Fruit fly (Drosophila melanogaster) whole organism, embryonic: Measurements from ENCODE around the gene CG7094.
A peak's percentile ranks its signal among the peaks of the same experiment; 100 is the strongest.

ENCODE experiments used
- Adf1 ChIP-seq: fragments of 200-800 bp; sonication (Bioruptor generic); IDR thresholded peaks from 2 replicates; pipeline ENCODE4 v1.3.6; 2022; ENCODE audit warnings: missing biosample characterization, missing genetic modification characterization
- CG10321 ChIP-seq: fragments of 200-800 bp; sonication (Bioruptor generic); IDR thresholded peaks from 2 replicates; pipeline ENCODE4 v1.3.6; 2022; ENCODE audit warnings: missing biosample characterization, missing genetic modification characterization
- CG11696 ChIP-seq: fragments of 200-800 bp; sonication (Bioruptor generic); IDR thresholded peaks from 2 replicates; pipeline ENCODE4 v1.3.6; 2022; ENCODE audit warnings: missing biosample characterization, missing genetic modification characterization
- CG13123 ChIP-seq: fragments of 200-800 bp; sonication (Bioruptor generic); optimal IDR thresholded peaks from 2 replicates; lab custom pipeline; 2016; ENCODE audit warnings: missing biosample characterization, missing genetic modification characterization
- CG13287 ChIP-seq: fragments of 200-800 bp; sonication (Bioruptor generic); IDR thresholded peaks from 2 replicates; pipeline ENCODE4 v1.3.6; 2022; ENCODE audit warnings: missing biosample characterization, missing genetic modification characterization; ENCODE audit not compliant: partially characterized antibody
- CG14710 ChIP-seq: fragments of 200-800 bp; sonication (Bioruptor generic); optimal IDR thresholded peaks from 3 replicates; lab custom pipeline; 2019; ENCODE audit warnings: missing biosample characterization, mild to moderate bottlenecking, missing genetic modification characterization, moderate library complexity
- CG15073 ChIP-seq: fragments of 200-800 bp; sonication (Bioruptor generic); optimal IDR thresholded peaks from 2 replicates; lab custom pipeline; 2016; ENCODE audit warnings: missing biosample characterization, missing genetic modification characterization
- CG17186 ChIP-seq: fragments of 200-800 bp; sonication (Bioruptor generic); optimal IDR thresholded peaks from 3 replicates; lab custom pipeline; 2017; ENCODE audit warnings: missing biosample characterization, missing genetic modification reagents, missing genetic modification characterization
- CG17385 ChIP-seq: fragments of 200-800 bp; sonication (Bioruptor generic); optimal IDR thresholded peaks from 3 replicates; lab custom pipeline; 2018; ENCODE audit warnings: missing biosample characterization, mild to moderate bottlenecking, missing genetic modification characterization
- CG18476 ChIP-seq: fragments of 200-800 bp; sonication (Bioruptor generic); optimal IDR thresholded peaks from 2 replicates; lab custom pipeline; 2016; ENCODE audit warnings: missing biosample characterization, mild to moderate bottlenecking, missing genetic modification characterization
- CG3995 ChIP-seq: fragments of 200-800 bp; sonication (Bioruptor generic); optimal IDR thresholded peaks from 3 replicates; lab custom pipeline; 2016; ENCODE audit warnings: missing biosample characterization, missing genetic modification characterization
- CG4404 ChIP-seq: fragments of 200-800 bp; sonication (Bioruptor generic); IDR thresholded peaks from 2 replicates; pipeline ENCODE4 v1.3.6; 2022; ENCODE audit warnings: missing biosample characterization, missing genetic modification characterization
- CG6175 ChIP-seq: fragments of 200-800 bp; sonication (Bioruptor generic); IDR thresholded peaks from 3 replicates; pipeline ENCODE4 v1.3.6; 2022; ENCODE audit warnings: missing biosample characterization, missing genetic modification characterization
- CG7963 ChIP-seq: fragments of 200-800 bp; sonication (Bioruptor generic); IDR thresholded peaks from 3 replicates; pipeline ENCODE4 v1.3.6; 2022; ENCODE audit warnings: missing biosample characterization, missing genetic modification characterization; ENCODE audit not compliant: partially characterized antibody
- CG8765 ChIP-seq: fragments of 200-800 bp; sonication (Bioruptor generic); IDR thresholded peaks from 2 replicates; pipeline ENCODE4 v1.3.6; 2022; ENCODE audit warnings: missing biosample characterization, missing genetic modification characterization
- D ChIP-seq, 2 experiments: fragments of 200-800 bp in 1 of 2; fragments of >200 bp in 1 of 2; sonication (Bioruptor generic) in 1 of 2; optimal IDR thresholded peaks; 2 replicates in 1 of 2; 3 replicates in 1 of 2; lab custom pipeline; 2017; ENCODE audit warnings: mild to moderate bottlenecking in 1 of 2, missing biosample characterization in 1 of 2, missing genetic modification characterization in 1 of 2, missing genetic modification reagents in 1 of 2
- Dbx ChIP-seq: fragments of 200-800 bp; sonication (Bioruptor generic); IDR thresholded peaks from 3 replicates; pipeline ENCODE4 v1.3.6; 2022; ENCODE audit warnings: missing biosample characterization, missing genetic modification characterization
- Deaf1 ChIP-seq: fragments of 200-800 bp; optimal IDR thresholded peaks from 3 replicates; lab custom pipeline; 2019; ENCODE audit warnings: missing biosample characterization, mild to moderate bottlenecking, missing genetic modification characterization, moderate library complexity
- Fer1 ChIP-seq: fragments of 200-800 bp; sonication (Bioruptor generic); optimal IDR thresholded peaks from 2 replicates; lab custom pipeline; 2017; ENCODE audit warnings: missing biosample characterization, mild to moderate bottlenecking, missing genetic modification characterization
- Hey ChIP-seq: fragments of 200-800 bp; sonication (Bioruptor generic); optimal IDR thresholded peaks from 3 replicates; lab custom pipeline; 2018; ENCODE audit warnings: missing biosample characterization, mild to moderate bottlenecking, missing genetic modification characterization
- Med ChIP-seq: fragments of 200-800 bp; sonication (Bioruptor generic); peaks from one replicate; lab custom pipeline; 2016; ENCODE audit warnings: missing biosample characterization, missing genetic modification characterization, mild to moderate bottlenecking, inconsistent platforms, moderate library complexity
- NC2β ChIP-seq: fragments of 200-800 bp; sonication (Bioruptor generic); optimal IDR thresholded peaks from 2 replicates; lab custom pipeline; 2016; ENCODE audit warnings: missing biosample characterization, missing genetic modification characterization
- Rx ChIP-seq: fragments of 200-800 bp; sonication (Bioruptor generic); IDR thresholded peaks from 2 replicates; pipeline ENCODE4 v1.3.6; 2022; ENCODE audit warnings: missing biosample characterization, missing genetic modification characterization
- Side ChIP-seq: fragments of 200-800 bp; sonication (Bioruptor generic); optimal IDR thresholded peaks from 2 replicates; lab custom pipeline; 2016; ENCODE audit warnings: missing biosample characterization, missing genetic modification characterization
- Ssrp ChIP-seq: fragments of 200-800 bp; sonication (Bioruptor generic); optimal IDR thresholded peaks from 2 replicates; lab custom pipeline; 2018; ENCODE audit warnings: missing biosample characterization, mild to moderate bottlenecking, missing genetic modification characterization, moderate library complexity
- Taf1 ChIP-seq: fragments of 200-800 bp; sonication (Bioruptor generic); IDR thresholded peaks from 2 replicates; pipeline ENCODE4 v1.3.6; 2022; ENCODE audit warnings: missing biosample characterization, missing genetic modification characterization
- abd-A ChIP-seq: fragments of 200-800 bp; sonication (Bioruptor generic); optimal IDR thresholded peaks from 3 replicates; lab custom pipeline; 2019; ENCODE audit warnings: missing biosample characterization, mild to moderate bottlenecking, missing genetic modification characterization, moderate library complexity
- cg ChIP-seq: fragments of 200-800 bp; sonication (Bioruptor generic); optimal IDR thresholded peaks from 3 replicates; lab custom pipeline; 2019; ENCODE audit warnings: missing biosample characterization, mild to moderate bottlenecking, missing genetic modification characterization, moderate library complexity
- chinmo ChIP-seq: fragments of 200-800 bp; sonication (Bioruptor generic); IDR thresholded peaks from 4 replicates; pipeline ENCODE4 v1.3.6; 2022; ENCODE audit warnings: missing biosample characterization, missing genetic modification characterization; ENCODE audit not compliant: partially characterized antibody
- chm ChIP-seq: fragments of 200-800 bp; sonication (Bioruptor generic); IDR thresholded peaks from 2 replicates; pipeline ENCODE4 v1.3.6; 2022; ENCODE audit warnings: missing biosample characterization, missing genetic modification characterization
- crc ChIP-seq: fragments of 200-800 bp; sonication (Bioruptor generic); optimal IDR thresholded peaks from 2 replicates; lab custom pipeline; 2016; ENCODE audit warnings: missing biosample characterization, missing genetic modification characterization
- da ChIP-seq: fragments of 200-800 bp; sonication (Bioruptor generic); optimal IDR thresholded peaks from 2 replicates; lab custom pipeline; 2016; ENCODE audit warnings: missing biosample characterization, missing genetic modification characterization
- fd102C ChIP-seq: fragments of 200-800 bp; sonication (Bioruptor generic); optimal IDR thresholded peaks from 2 replicates; lab custom pipeline; 2018; ENCODE audit warnings: missing biosample characterization, mild to moderate bottlenecking, missing genetic modification characterization, moderate library complexity
- h ChIP-seq: fragments of >200 bp; optimal IDR thresholded peaks from 2 replicates; lab custom pipeline; 2017
- ham ChIP-seq: fragments of 200-800 bp; sonication (Bioruptor generic); IDR thresholded peaks from 2 replicates; pipeline ENCODE4 v1.3.6; 2022; ENCODE audit warnings: missing biosample characterization, missing genetic modification characterization
- nerfin-1 ChIP-seq: fragments of 200-800 bp; sonication (Bioruptor generic); optimal IDR thresholded peaks from 3 replicates; lab custom pipeline; 2019; ENCODE audit warnings: missing biosample characterization, mild to moderate bottlenecking, missing genetic modification characterization, moderate library complexity
- odd ChIP-seq: fragments of 200-800 bp; sonication (Bioruptor generic); optimal IDR thresholded peaks from 2 replicates; lab custom pipeline; 2017; ENCODE audit warnings: missing biosample characterization, mild to moderate bottlenecking, missing genetic modification characterization
- org-1 ChIP-seq: fragments of 200-800 bp; sonication (Bioruptor generic); optimal IDR thresholded peaks from 2 replicates; lab custom pipeline; 2017; ENCODE audit warnings: missing biosample characterization, missing genetic modification characterization
- pho ChIP-seq: fragments of 200-800 bp; sonication (Bioruptor generic); optimal IDR thresholded peaks from 2 replicates; lab custom pipeline; 2016; ENCODE audit warnings: missing biosample characterization, missing genetic modification characterization
- psq ChIP-seq: fragments of 200-800 bp; sonication (Bioruptor generic); optimal IDR thresholded peaks from 2 replicates; lab custom pipeline; 2017; ENCODE audit warnings: missing biosample characterization, missing genetic modification characterization
- rib ChIP-seq: fragments of 200-800 bp; sonication (Bioruptor generic); IDR thresholded peaks from 2 replicates; pipeline ENCODE4 v1.3.6; 2022; ENCODE audit warnings: missing biosample characterization, missing genetic modification characterization
- sd ChIP-seq: fragments of 200-800 bp; sonication (Bioruptor generic); optimal IDR thresholded peaks from 3 replicates; lab custom pipeline; 2018; ENCODE audit warnings: missing biosample characterization, mild to moderate bottlenecking, missing genetic modification characterization, moderate library complexity
- stc ChIP-seq: fragments of 200-800 bp; sonication (Bioruptor generic); IDR thresholded peaks from 2 replicates; pipeline ENCODE4 v1.3.6; 2022; ENCODE audit warnings: missing biosample characterization, missing genetic modification characterization
- trem ChIP-seq: fragments of 200-800 bp; optimal IDR thresholded peaks from 3 replicates; lab custom pipeline; 2019; ENCODE audit warnings: missing biosample characterization, mild to moderate bottlenecking, missing genetic modification characterization, moderate library complexity
- vfl ChIP-seq: fragments of 200-800 bp; sonication (Bioruptor generic); optimal IDR thresholded peaks from 2 replicates; lab custom pipeline; 2016; ENCODE audit warnings: missing biosample characterization, missing genetic modification characterization

The CG7094 gene

dm6 chr2L:17564682-17565081 is 9.1 kb upstream of the CG7094 start (continued):
- TF ChIP-seq D (optimal IDR thresholded peaks at IDR 0.05; lab: Kevin White, UChicago) = peak; percentile 92
- peak; percentile 52 for TF ChIP-seq D (GFP tag; optimal IDR thresholded peaks at IDR 0.05; lab: Kevin White, UChicago)

DNA sequence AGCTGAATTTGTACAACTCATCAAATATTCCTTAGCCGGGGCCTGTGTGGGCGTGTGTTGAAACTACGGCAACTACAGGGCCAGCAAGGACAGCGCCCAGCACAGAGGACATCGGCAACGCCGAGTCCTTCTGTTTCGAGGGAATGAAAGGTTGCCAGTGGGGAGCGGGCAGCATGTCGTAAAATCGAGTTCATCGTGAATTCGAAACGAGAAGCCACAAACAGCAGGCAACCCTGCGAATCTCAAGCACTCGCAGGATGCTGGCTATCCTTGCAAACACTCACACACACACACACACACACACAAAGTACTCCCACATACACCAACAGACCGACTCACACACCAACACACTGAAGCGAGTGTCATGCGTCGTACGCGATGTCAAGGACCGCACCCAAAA is 6.3 kb upstream of the CG7094 start:
- TF ChIP-seq Med (GFP tag; lab: Kevin White, UChicago) (peak; percentile 68), abd-A (tag; lab: Kevin White, UChicago) (peak; percentile 72), Deaf1 (tag; lab: Kevin White, UChicago) (peak; percentile 45), Dbx (GFP tag; lab: Robert Waterston, UW) (0 out of 3 replicates have a peak, but pooled peaks have one; percentile 20), chm (GFP tag; lab: Robert Waterston, UW) (0 out of 2 replicates have a peak, but pooled peaks have one; percentile 28), cg (GFP tag; lab: Kevin White, UChicago) (peak; percentile 21), pho (GFP tag; lab: Kevin White, UChicago) (no peak), chinmo (GFP tag; lab: Robert Waterston, UW) (0 out of 4 replicates have a peak, but pooled peaks have one; percentile 61), CG10321 (GFP tag; lab: Robert Waterston, UW) (no peak), Adf1 (peak; percentile 30; the same call in 1 of the 2 replicates), psq (GFP tag; lab: Kevin White, UChicago) (no peak)

dm6 chr2L:17560125-17561019 is 4.8 kb upstream of the CG7094 start:
- TF ChIP-seq crc (GFP tag; lab: Kevin White, UChicago) (no peak), CG6175 (GFP tag; lab: Robert Waterston, UW) (no peak), CG3995 (no peak), ham (GFP tag; lab: Robert Waterston, UW) (no peak), CG18476 (GFP tag; lab: Kevin White, UChicago) (no peak), cg (GFP tag; lab: Kevin White, UChicago) (peak; percentile 77), org-1 (no peak), CG11696 (GFP tag; lab: Robert Waterston, UW) (no peak), CG15073 (GFP tag; lab: Kevin White, UChicago) (no peak), nerfin-1 (peak; percentile 71), Side (GFP tag; lab: Kevin White, UChicago) (no peak), da (GFP tag; lab: Kevin White, UChicago) (no peak), CG7963 (GFP tag; lab: Robert Waterston, UW) (no peak), Fer1 (no peak), Ssrp (no peak), stc (GFP tag; lab: Robert Waterston, UW) (no peak), CG13287 (GFP tag; lab: Robert Waterston, UW) (no peak), CG17186 (GFP tag; lab: Kevin White, UChicago) (no peak), rib (GFP tag; lab: Robert Waterston, UW) (no peak), CG14710 (tag; lab: Kevin White, UChicago) (peak; percentile 47), Rx (GFP tag; lab: Robert Waterston, UW) (no peak), h (lab: Kevin White, UChicago) (no peak), Hey (peak; percentile 19), Deaf1 (tag; lab: Kevin White, UChicago) (peak; percentile 7), NC2β (no peak), fd102C (GFP tag; lab: Kevin White, UChicago) (no peak), vfl (GFP tag; lab: Kevin White, UChicago) (no peak), CG4404 (GFP tag; lab: Robert Waterston, UW) (no peak), trem (no peak), CG17385 (no peak), sd (tag; lab: Kevin White, UChicago) (peak; percentile 20), odd (GFP tag; lab: Kevin White, UChicago) (no peak), Taf1 (no peak), CG8765 (GFP tag; lab: Robert Waterston, UW) (no peak), CG13123 (GFP tag; lab: Kevin White, UChicago) (no peak)
